Fruit fly (Drosophila melanogaster) whole organism, wandering third instar larva: Measurements from ENCODE around the gene CG8945.

Experiments
- CG32264 ChIP-seq: fragments of 200-800 bp; sonication (Bioruptor generic); optimal IDR thresholded peaks from 2 replicates; lab custom pipeline; 2016; ENCODE audit warnings: missing biosample characterization, missing genetic modification characterization
- CrebA ChIP-seq: fragments of 200-800 bp; sonication (Bioruptor generic); optimal IDR thresholded peaks from 2 replicates; lab custom pipeline; 2016; ENCODE audit warnings: missing biosample characterization, mild to moderate bottlenecking, missing genetic modification characterization, borderline replicate concordance
- Dfd ChIP-seq: fragments of >200 bp; optimal IDR thresholded peaks from 2 replicates; lab custom pipeline; 2017; ENCODE audit warnings: missing biosample characterization, missing genetic modification characterization
- Dif ChIP-seq: fragments of 200-275, 200-300 bp; sonication (Bioruptor generic); optimal IDR thresholded peaks from 2 replicates; lab custom pipeline; 2018; ENCODE audit warnings: missing biosample characterization, missing genetic modification characterization; ENCODE audit not compliant: partially characterized antibody
- Hr78 ChIP-seq: fragments of >200 bp; optimal IDR thresholded peaks from 2 replicates; lab custom pipeline; 2017; ENCODE audit warnings: missing biosample characterization, missing genetic modification characterization
- OdsH ChIP-seq: fragments of 200-800 bp; sonication (Bioruptor generic); optimal IDR thresholded peaks from 2 replicates; lab custom pipeline; 2016; ENCODE audit warnings: missing biosample characterization, mild to moderate bottlenecking, missing genetic modification characterization
- Rel ChIP-seq, 2 experiments: fragments of 200-800 bp; sonication (Bioruptor generic) in 1 of 2; optimal IDR thresholded peaks; 2 replicates in 1 of 2; 3 replicates in 1 of 2; lab custom pipeline; 2016 to 2019; ENCODE audit warnings: mild to moderate bottlenecking in 2 of 2, missing biosample characterization in 2 of 2, missing genetic modification characterization in 2 of 2, moderate library complexity in 1 of 2
- dl ChIP-seq, 2 experiments: fragments of 175-275, 200-275 bp in 1 of 2; fragments of 200-275 bp in 1 of 2; sonication (Bioruptor generic); optimal IDR thresholded peaks; lab custom pipeline; 2018; ENCODE audit warnings: mild to moderate bottlenecking in 2 of 2, missing biosample characterization in 2 of 2, missing genetic modification characterization in 2 of 2, moderate library complexity in 2 of 2; ENCODE audit not compliant: partially characterized antibody in 2 of 2, insufficient read depth in 1 of 2
- dsf ChIP-seq: sonication (Bioruptor generic); optimal IDR thresholded peaks from 2 replicates; lab custom pipeline; 2016; ENCODE audit warnings: missing biosample characterization, missing genetic modification characterization, borderline replicate concordance
- h ChIP-seq: fragments of 200-800 bp; sonication (Bioruptor generic); optimal IDR thresholded peaks from 3 replicates; lab custom pipeline; 2016; ENCODE audit warnings: missing biosample characterization, mild to moderate bottlenecking, missing genetic modification characterization
- lola ChIP-seq: fragments of >200 bp; optimal IDR thresholded peaks from 2 replicates; lab custom pipeline; 2017; ENCODE audit warnings: missing biosample characterization, missing genetic modification characterization
- usp ChIP-seq: fragments of >200 bp; optimal IDR thresholded peaks from 2 replicates; lab custom pipeline; 2017; ENCODE audit warnings: missing biosample characterization, missing genetic modification characterization

DNA sequence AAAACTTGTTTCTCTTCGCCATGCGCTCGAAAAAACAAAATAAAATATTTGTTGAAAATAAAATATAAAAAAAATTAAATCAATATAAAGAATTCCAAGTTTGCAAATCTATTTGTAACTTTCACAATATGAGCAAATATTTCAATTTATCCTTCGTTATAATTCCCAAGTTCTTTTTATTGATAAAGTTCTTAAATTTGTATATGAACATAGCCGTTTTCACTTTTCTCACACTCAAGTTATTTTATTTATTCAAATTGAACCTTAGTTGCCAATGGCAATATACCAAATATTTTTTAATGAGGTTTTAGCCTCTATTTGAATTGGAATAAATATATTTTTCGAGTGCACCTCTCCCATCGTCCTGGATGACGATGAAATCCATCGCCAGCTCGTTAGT, 45.2 kb upstream of the CG8945 start:
- TF ChIP-seq CG32264 (GFP tag; lab: Kevin White, UChicago) (no peak), dsf (GFP tag; lab: Kevin White, UChicago) (no peak), OdsH (GFP tag; lab: Kevin White, UChicago) (no peak), usp (GFP tag; lab: Kevin White, UChicago) (no peak), lola (no peak), Hr78 (GFP tag; lab: Kevin White, UChicago) (no peak), dl (GFP tag; optimal IDR thresholded peaks at IDR 0.05; lab: Kevin White, UChicago; ENCODE audit: insufficient read depth in 1 of 2, partially characterized antibody in 2 of 2) (no peak), CrebA (no peak), Dfd (GFP tag; lab: Kevin White, UChicago) (no peak), Dif (GFP tag; lab: Kevin White, UChicago) (no peak), Rel (GFP tag; optimal IDR thresholded peaks at IDR 0.05; lab: Kevin White, UChicago) (no peak), Rel (tag; optimal IDR thresholded peaks at IDR 0.05; lab: Kevin White, UChicago) (no peak), h (GFP tag; lab: Kevin White, UChicago) (no peak)
